Worm (Caenorhabditis elegans) whole organism, midembryonic: ENCODE measurements around the gene srsx-29.

Experiments
- T22C8.4 ChIP-seq: fragments of 200-800 bp; sonication (Bioruptor generic); IDR thresholded peaks from 2 replicates; pipeline ENCODE4 v1.3.6; 2022; ENCODE audit warnings: missing genetic modification characterization, missing compliant biosample characterization
- cog-1 ChIP-seq: sonication (generic microtip); optimal IDR thresholded peaks from 2 replicates; lab custom pipeline; 2016; ENCODE audit warnings: missing genetic modification characterization, missing compliant biosample characterization
- flt-1 ChIP-seq: fragments of 200-800 bp; sonication (Bioruptor generic); IDR thresholded peaks from 2 replicates; pipeline ENCODE4 v1.3.6; 2022; ENCODE audit warnings: missing genetic modification characterization, missing compliant biosample characterization
- klf-2 ChIP-seq: fragments of 200-800 bp; sonication (Bioruptor generic); conservative IDR thresholded peaks from 2 replicates; pipeline ENCODE4 v1.3.6; 2022; ENCODE audit warnings: missing genetic modification reagents, missing genetic modification characterization, missing compliant biosample characterization
- med-1 ChIP-seq: sonication (generic microtip); optimal IDR thresholded peaks from 2 replicates; lab custom pipeline; 2017; ENCODE audit warnings: missing genetic modification characterization, mild to moderate bottlenecking, missing compliant biosample characterization, antibody characterized with exemption, missing genetic modification reagents; ENCODE audit not compliant: insufficient read depth
- ref-1 ChIP-seq: fragments of 200-800 bp; sonication (Bioruptor generic); conservative IDR thresholded peaks from 2 replicates; pipeline ENCODE4 v1.3.6; 2022; ENCODE audit warnings: missing genetic modification reagents, missing genetic modification characterization, missing compliant biosample characterization
- tab-1 ChIP-seq: fragments of 200-800 bp; sonication (Bioruptor generic); IDR thresholded peaks from 2 replicates; pipeline ENCODE4 v1.3.6; 2022; ENCODE audit warnings: missing genetic modification characterization, missing compliant biosample characterization
- ztf-29 ChIP-seq: fragments of 200-800 bp; sonication (Bioruptor generic); IDR thresholded peaks from 2 replicates; pipeline ENCODE4 v1.3.6; 2022; ENCODE audit warnings: missing genetic modification reagents, missing genetic modification characterization, missing compliant biosample characterization

- TF ChIP-seq cog-1 (tag; lab: Kevin White, UChicago) (no peak), ztf-29 (GFP tag; lab: Robert Waterston, UW) (no peak), flt-1 (GFP tag; lab: Robert Waterston, UW) (no peak), T22C8.4 (GFP tag; lab: Robert Waterston, UW) (no peak), ref-1 (GFP tag; lab: Robert Waterston, UW) (no peak), klf-2 (GFP tag; lab: Robert Waterston, UW) (no peak), med-1 (GFP tag; lab: Kevin White, UChicago) (no peak), tab-1 (no peak)
These were observed 5.2 kb downstream of the srsx-29 start for ce11 chrV:10159972-10160371.
